Worm (Caenorhabditis elegans): ENCODE measurements around the gene T26H5.4.

DNA sequence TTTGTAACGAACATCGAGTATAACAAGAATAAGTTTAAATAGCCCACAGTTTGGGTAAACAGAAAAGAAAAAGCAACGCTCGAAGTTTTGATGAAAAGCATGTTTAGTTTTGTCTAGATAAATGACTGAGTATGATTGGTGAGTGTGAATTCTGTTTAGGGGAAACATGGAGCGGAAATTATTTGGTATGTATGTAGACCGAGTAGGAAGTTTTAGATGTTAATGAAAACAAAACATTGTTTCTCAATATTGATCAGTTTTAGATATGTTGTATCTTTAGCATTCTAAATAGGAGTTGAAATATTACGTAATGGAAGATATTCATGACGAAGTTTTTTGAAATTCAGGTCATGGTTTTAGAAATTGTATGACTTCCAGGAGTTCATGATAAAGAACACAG is 35.9 kb downstream of the T26H5.4 start, which contains the start of gene srbc-63:
- no peak for TF ChIP-seq T07F8.4 (tag; optimal IDR thresholded peaks at IDR 0.05)
- no peak for TF ChIP-seq nfyb-1 (GFP tag; IDR thresholded peaks at IDR 0.05)
- TF ChIP-seq chd-7 (tag; optimal IDR thresholded peaks at IDR 0.05): no peak
- no peak for TF ChIP-seq ZK185.1 (tag; optimal IDR thresholded peaks at IDR 0.05; ENCODE audit: poor library complexity, severe bottlenecking)
- no peak for TF ChIP-seq Y53F4B.3 (GFP tag; IDR thresholded peaks at IDR 0.05)
- no peak for TF ChIP-seq lag-1 (GFP tag; IDR thresholded peaks at IDR 0.05)
- TF ChIP-seq rec-8 (tag; optimal IDR thresholded peaks at IDR 0.05): no peak
- TF ChIP-seq pha-4 (tag; optimal IDR thresholded peaks at IDR 0.05): no peak
- no peak for TF ChIP-seq ztf-3 (GFP tag; optimal IDR thresholded peaks at IDR 0.05)
- TF ChIP-seq gei-17 (GFP tag; optimal IDR thresholded peaks at IDR 0.05): no peak
- TF ChIP-seq hmg-1.2 (GFP tag; IDR thresholded peaks at IDR 0.05): no peak
